Worm (Caenorhabditis elegans) whole organism, L4/young adult: ENCODE measurements around the gene F44A6.5.

Experiments
- W03F9.2 ChIP-seq: fragments of 150-350 bp; optimal IDR thresholded peaks from 2 replicates; lab custom pipeline; 2014; ENCODE audit warnings: missing biosample characterization, missing genetic modification characterization
- dao-5 ChIP-seq: sonication (generic microtip); optimal IDR thresholded peaks from 2 replicates; lab custom pipeline; 2016; ENCODE audit warnings: missing genotype, missing genetic modification characterization, moderate library complexity, missing compliant biosample characterization
- him-1 ChIP-seq: sonication (generic microtip); optimal IDR thresholded peaks from 2 replicates; lab custom pipeline; 2016; ENCODE audit warnings: missing genotype, missing genetic modification reagents, missing genetic modification characterization, missing compliant biosample characterization

DNA sequence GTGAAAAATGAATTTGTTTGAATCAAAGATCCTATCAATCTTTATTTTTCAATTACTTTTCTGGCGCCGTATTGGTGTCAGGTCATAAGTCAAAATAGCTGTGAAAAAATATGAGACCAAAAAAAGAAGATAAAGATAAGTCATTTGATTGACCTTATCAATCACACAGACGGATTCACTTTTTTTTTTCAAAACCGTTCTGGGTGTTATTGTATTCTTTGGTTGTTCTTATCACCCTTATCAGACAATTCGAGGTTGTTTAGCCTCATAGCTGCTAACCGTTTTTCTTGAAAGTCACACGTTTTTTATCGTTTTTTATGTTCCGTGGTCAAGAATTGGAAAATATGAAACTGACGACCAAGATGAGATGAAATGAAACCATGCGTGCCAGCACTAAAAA, 50.2 kb downstream of the F44A6.5 start:
- no peak for TF ChIP-seq W03F9.2 (tag; lab: Kevin White, UChicago)
- no peak for TF ChIP-seq dao-5 (tag; lab: Kevin White, UChicago)
- no peak for TF ChIP-seq him-1 (tag; lab: Kevin White, UChicago)
